Worm (Caenorhabditis elegans): ENCODE results near the gene byn-1.

byn-1 gene

DNA sequence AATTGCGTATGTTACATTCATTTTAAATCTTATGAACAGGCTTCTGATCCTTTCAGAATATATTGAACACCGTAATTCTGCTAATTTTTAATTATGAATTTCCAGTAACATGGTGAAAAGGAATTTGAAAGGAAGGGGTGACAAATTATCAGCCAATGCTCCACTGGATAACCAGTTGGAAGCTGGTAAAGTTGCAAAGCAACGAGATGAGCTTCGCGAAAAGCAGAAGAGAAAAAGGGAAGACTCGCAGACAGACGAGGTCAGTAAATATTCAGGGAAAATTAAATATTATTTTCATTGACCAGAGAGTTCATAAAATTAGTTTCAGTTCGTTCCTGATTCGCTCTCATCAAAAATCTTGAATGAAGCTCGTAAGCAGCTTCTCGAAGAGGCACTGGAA, at the start of gene byn-1:
Gene byn-1 (plus strand): TSS at position 106 of the 400 bp plus-strand sequence.
- TF ChIP-seq hlh-13 (GFP tag; optimal IDR thresholded peaks at IDR 0.05) (no peak), F13H6.1 (tag; optimal IDR thresholded peaks at IDR 0.05) (no peak), fkh-10 (GFP tag; optimal IDR thresholded peaks at IDR 0.05) (no peak), pros-1 (tag; optimal IDR thresholded peaks at IDR 0.05) (no peak), pax-1 (tag; optimal IDR thresholded peaks at IDR 0.05) (no peak), unc-3 (GFP tag; conservative IDR thresholded peaks at IDR 0.05) (no peak), unc-3 (tag; optimal IDR thresholded peaks at IDR 0.05) (no peak), ceh-19 (GFP tag; optimal IDR thresholded peaks at IDR 0.05) (no peak), ets-4 (tag; optimal IDR thresholded peaks at IDR 0.05) (no peak), sox-4 (tag; optimal IDR thresholded peaks at IDR 0.05) (no peak), hlh-8 (tag; optimal IDR thresholded peaks at IDR 0.05) (no peak)

DNA sequence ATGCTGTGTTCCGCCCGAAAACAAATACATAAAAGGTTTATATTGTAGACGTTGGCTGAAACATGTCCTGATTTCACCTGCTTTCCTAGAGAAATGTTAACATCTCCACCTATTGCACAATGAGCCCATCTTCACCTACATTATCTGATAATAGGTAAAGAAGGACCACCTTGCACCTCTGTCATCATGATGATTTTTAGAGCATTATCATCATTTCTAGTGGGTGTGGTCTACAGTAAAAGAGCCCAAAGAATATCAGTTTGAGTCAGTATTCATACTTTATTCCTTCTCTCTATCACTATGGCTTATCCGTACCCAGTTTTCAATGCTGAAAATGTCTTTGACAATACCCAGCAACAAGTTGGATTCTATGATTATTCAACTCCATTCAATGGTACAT, 47.6 kb upstream of the byn-1 start, which contains the start of gene med-2:
Gene med-2 (plus strand): TSS at position 301 of the 400 bp plus-strand sequence.
- no peak for TF ChIP-seq dmd-4 (tag; optimal IDR thresholded peaks at IDR 0.05; ENCODE audit: borderline replicate concordance)
- TF ChIP-seq lim-6 (tag; optimal IDR thresholded peaks at IDR 0.05) = no peak
- TF ChIP-seq F13H6.1 (tag; optimal IDR thresholded peaks at IDR 0.05) = no peak
- no peak for TF ChIP-seq zip-5 (tag; optimal IDR thresholded peaks at IDR 0.05)
- no peak for TF ChIP-seq mec-3 (tag; optimal IDR thresholded peaks at IDR 0.05; ENCODE audit: borderline replicate concordance)
- no peak for TF ChIP-seq unc-3 (GFP tag; conservative IDR thresholded peaks at IDR 0.05)
- no peak for TF ChIP-seq unc-3 (tag; optimal IDR thresholded peaks at IDR 0.05)
- TF ChIP-seq sox-4 (tag; optimal IDR thresholded peaks at IDR 0.05) = no peak
- TF ChIP-seq pqm-1 (tag; optimal IDR thresholded peaks at IDR 0.05) = no peak
- no peak for TF ChIP-seq ahr-1 (tag; optimal IDR thresholded peaks at IDR 0.05)
- no peak for TF ChIP-seq dve-1 (tag; optimal IDR thresholded peaks at IDR 0.05)
- no peak for TF ChIP-seq pax-1 (tag; optimal IDR thresholded peaks at IDR 0.05)
- no peak for TF ChIP-seq pha-4 (tag; optimal IDR thresholded peaks at IDR 0.05)
- no peak for TF ChIP-seq nhr-232 (tag; optimal IDR thresholded peaks at IDR 0.05)
- TF ChIP-seq nfya-1 (tag; optimal IDR thresholded peaks at IDR 0.05) = no peak
- TF ChIP-seq ama-1 (optimal IDR thresholded peaks at IDR 0.05) = no peak
- no peak for TF ChIP-seq ceh-48 (tag; optimal IDR thresholded peaks at IDR 0.05)

ce11 chrIII:6885889-6886288, 45.9 kb upstream of the byn-1 start:
- TF ChIP-seq hlh-8 (tag; optimal IDR thresholded peaks at IDR 0.05) (no peak), pros-1 (tag; optimal IDR thresholded peaks at IDR 0.05) (no peak), K09A11.1 (tag; optimal IDR thresholded peaks at IDR 0.05; ENCODE audit: insufficient read depth) (no peak), hlh-30 (tag; optimal IDR thresholded peaks at IDR 0.05; ENCODE audit: insufficient read depth) (no peak), unc-3 (GFP tag; conservative IDR thresholded peaks at IDR 0.05) (no peak), unc-3 (tag; optimal IDR thresholded peaks at IDR 0.05) (no peak), T23F11.4 (GFP tag; optimal IDR thresholded peaks at IDR 0.05) (no peak), gmeb-2 (tag; optimal IDR thresholded peaks at IDR 0.05) (no peak), sox-2 (GFP tag; IDR thresholded peaks at IDR 0.05) (no peak), lim-6 (tag; optimal IDR thresholded peaks at IDR 0.05) (no peak), ceh-48 (tag; optimal IDR thresholded peaks at IDR 0.05) (no peak), unc-42 (tag; optimal IDR thresholded peaks at IDR 0.05) (no peak), dve-1 (tag; optimal IDR thresholded peaks at IDR 0.05) (no peak), K02D7.2 (tag; optimal IDR thresholded peaks at IDR 0.05) (no peak), ceh-9 (tag; optimal IDR thresholded peaks at IDR 0.05) (no peak), lin-11 (tag; optimal IDR thresholded peaks at IDR 0.05) (no peak), ceh-2 (tag; optimal IDR thresholded peaks at IDR 0.05) (no peak), rnt-1 (tag; optimal IDR thresholded peaks at IDR 0.05) (no peak)

- TF ChIP-seq K09A11.1 (tag; optimal IDR thresholded peaks at IDR 0.05; ENCODE audit: insufficient read depth) = peak; percentile 54
- peak; percentile 61 for TF ChIP-seq ceh-6 (GFP tag; optimal IDR thresholded peaks at IDR 0.05)
- TF ChIP-seq gmeb-2 (tag; optimal IDR thresholded peaks at IDR 0.05) = peak; percentile 64
- TF ChIP-seq ceh-14 (tag; optimal IDR thresholded peaks at IDR 0.05) = peak; percentile 47
- no peak for TF ChIP-seq ama-1 (optimal IDR thresholded peaks at IDR 0.05)
- TF ChIP-seq pax-1 (tag; optimal IDR thresholded peaks at IDR 0.05) = no peak
- TF ChIP-seq pat-9 (tag; optimal IDR thresholded peaks at IDR 0.05) = peak; percentile 69
- TF ChIP-seq ceh-30 (tag; optimal IDR thresholded peaks at IDR 0.05) = no peak
- peak; percentile 72 for TF ChIP-seq elt-2 (tag; optimal IDR thresholded peaks at IDR 0.05)
- peak; percentile 50 for TF ChIP-seq eyg-1 (tag; optimal IDR thresholded peaks at IDR 0.05)
- TF ChIP-seq zip-5 (tag; optimal IDR thresholded peaks at IDR 0.05) = peak; percentile 33
- TF ChIP-seq ceh-24 (tag; optimal IDR thresholded peaks at IDR 0.05) = no peak
- TF ChIP-seq ceh-48 (tag; optimal IDR thresholded peaks at IDR 0.05) = peak; percentile 60
- no peak for TF ChIP-seq pha-2 (tag; optimal IDR thresholded peaks at IDR 0.05)
- TF ChIP-seq C08G9.2 (tag; optimal IDR thresholded peaks at IDR 0.05) = peak; percentile 52
- peak; percentile 67 for TF ChIP-seq rnt-1 (tag; optimal IDR thresholded peaks at IDR 0.05)
- peak; percentile 44 for TF ChIP-seq unc-86 (tag; optimal IDR thresholded peaks at IDR 0.05)
- TF ChIP-seq npax-4 (tag; optimal IDR thresholded peaks at IDR 0.05) = peak; percentile 56
- TF ChIP-seq pqm-1 (tag; optimal IDR thresholded peaks at IDR 0.05) = no peak
- peak; percentile 36 for TF ChIP-seq ceh-19 (GFP tag; optimal IDR thresholded peaks at IDR 0.05)
- TF ChIP-seq ahr-1 (tag; optimal IDR thresholded peaks at IDR 0.05) = no peak
- no peak for TF ChIP-seq ets-4 (tag; optimal IDR thresholded peaks at IDR 0.05)
These were observed 44.2 kb upstream of the byn-1 start for ce11 chrIII:6887574-6887973.
